Fruit fly (Drosophila melanogaster): ENCODE data around the gene CG16863.

DNA sequence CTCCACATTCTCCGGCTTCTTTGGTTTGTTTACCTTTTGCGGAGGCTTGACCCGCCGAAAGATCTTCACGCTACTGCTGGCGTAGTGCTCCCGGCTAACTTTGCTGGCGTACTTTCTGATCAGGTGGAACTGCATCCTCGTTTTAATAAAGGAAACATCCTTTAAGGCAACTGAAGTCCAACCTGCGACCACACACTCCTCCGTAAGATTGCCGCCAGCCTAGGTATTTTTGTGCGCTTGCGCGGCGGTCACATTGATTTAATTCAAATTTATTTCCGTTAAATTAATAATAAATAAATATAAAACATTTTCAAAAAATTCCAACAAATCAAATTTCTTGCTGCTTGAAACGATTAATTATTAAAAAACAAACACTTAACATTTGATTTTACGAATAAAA, 36.8 kb downstream of the CG16863 start, which contains the start of gene PolG1:
- TF ChIP-seq CG3919 (GFP tag; optimal IDR thresholded peaks at IDR 0.05) (no peak), CG6854 (GFP tag; optimal IDR thresholded peaks at IDR 0.05) (no peak), Eip93F (GFP tag; optimal IDR thresholded peaks at IDR 0.05) (no peak), OdsH (GFP tag; optimal IDR thresholded peaks at IDR 0.05) (no peak), net (GFP tag; optimal IDR thresholded peaks at IDR 0.05) (no peak), eg (GFP tag; IDR thresholded peaks at IDR 0.05) (no peak), CG32006 (GFP tag; optimal IDR thresholded peaks at IDR 0.05) (no peak), vri (GFP tag; optimal IDR thresholded peaks at IDR 0.05) (no peak), Met (GFP tag; optimal IDR thresholded peaks at IDR 0.05) (no peak), CG10631 (GFP tag; optimal IDR thresholded peaks at IDR 0.05) (no peak), fd59A (GFP tag; optimal IDR thresholded peaks at IDR 0.05) (no peak), achi (GFP tag; optimal IDR thresholded peaks at IDR 0.05) (no peak), CG6808 (GFP tag; optimal IDR thresholded peaks at IDR 0.05) (no peak)
